Worm (Caenorhabditis elegans): ENCODE data around the gene Y51B9A.6.

- no peak for TF ChIP-seq nhr-85 (tag)
- TF ChIP-seq nhr-12 (tag; optimal IDR thresholded peaks at IDR 0.05), result no peak
- no peak for TF ChIP-seq ceh-88 (GFP tag; IDR thresholded peaks at IDR 0.05)
- no peak for TF ChIP-seq nhr-77 (tag; optimal IDR thresholded peaks at IDR 0.05)
These were observed 37.1 kb upstream of the Y51B9A.6 start, which contains the start of gene chil-17 for ce11 chrII:9440060-9440459.

Data from whole organism, L1 larva.